Worm (Caenorhabditis elegans): ENCODE results near the gene best-17.

DNA sequence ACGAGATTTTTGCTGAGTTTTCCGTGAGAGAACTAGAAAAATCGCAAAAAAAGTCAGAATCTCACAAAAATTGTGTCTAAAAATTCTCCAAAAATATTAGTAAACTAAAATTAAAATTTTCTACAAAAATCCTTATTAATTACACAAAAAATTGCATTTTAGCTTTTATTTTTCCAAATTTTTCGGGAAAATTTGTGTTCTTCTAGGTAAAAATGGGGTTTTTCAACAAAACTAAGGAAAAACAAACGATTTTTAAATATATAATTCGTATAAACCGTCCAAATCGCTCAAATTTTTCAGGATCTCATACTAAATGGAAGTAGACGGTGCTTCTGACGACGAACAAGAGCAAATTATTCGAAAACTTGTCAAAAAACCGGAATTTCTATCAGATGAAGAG is 32.3 kb upstream of the best-17 start, which contains the start of gene W06E11.1:
- TF ChIP-seq lin-11 (tag; optimal IDR thresholded peaks at IDR 0.05) (no peak), mab-5 (tag; optimal IDR thresholded peaks at IDR 0.05) (no peak), nhr-11 (tag; optimal IDR thresholded peaks at IDR 0.05) (no peak), mdl-1 (tag; optimal IDR thresholded peaks at IDR 0.05) (no peak), nhr-237 (tag; optimal IDR thresholded peaks at IDR 0.05) (no peak), nhr-23 (tag; optimal IDR thresholded peaks at IDR 0.05) (no peak), snpc-4 (tag; optimal IDR thresholded peaks at IDR 0.05) (no peak), ZK546.5 (tag; optimal IDR thresholded peaks at IDR 0.05) (no peak), elt-3 (tag; optimal IDR thresholded peaks at IDR 0.05) (no peak), nhr-77 (tag; optimal IDR thresholded peaks at IDR 0.05) (no peak), R02D3.7 (tag; optimal IDR thresholded peaks at IDR 0.05) (no peak), ztf-11 (tag; optimal IDR thresholded peaks at IDR 0.05) (no peak), aly-2 (tag; optimal IDR thresholded peaks at IDR 0.05) (no peak)

Measured in whole organism, L2 larva.